Worm (Caenorhabditis elegans) whole organism, young adult: ENCODE results near the gene H43E16.1.

Experiments
- ama-1 ChIP-seq, 3 experiments: fragments of 150-350 bp in 1 of 3; sonication (generic microtip) in 2 of 3; optimal IDR thresholded peaks; 2 replicates each; lab custom pipeline; 2014 to 2018; ENCODE audit warnings: missing biosample characterization in 2 of 3, missing genetic modification characterization in 2 of 3, missing genetic modification reagents in 2 of 3
- lin-35 ChIP-seq, 3 experiments: fragments of 150-350 bp in 2 of 3; sonication (generic microtip) in 1 of 3; optimal IDR thresholded peaks; 2 replicates each; lab custom pipeline; 2014 to 2018; ENCODE audit warnings: missing biosample characterization in 3 of 3, missing genetic modification characterization in 3 of 3, missing genetic modification reagents in 3 of 3
- unc-62 ChIP-seq: fragments of 150-350 bp; optimal IDR thresholded peaks from 2 replicates; lab custom pipeline; 2014; ENCODE audit warnings: missing biosample characterization, missing genetic modification reagents, missing genetic modification characterization
- ztf-26 ChIP-seq: sonication (generic microtip); optimal IDR thresholded peaks from 2 replicates; lab custom pipeline; 2017; ENCODE audit warnings: missing genetic modification characterization, missing compliant biosample characterization

DNA sequence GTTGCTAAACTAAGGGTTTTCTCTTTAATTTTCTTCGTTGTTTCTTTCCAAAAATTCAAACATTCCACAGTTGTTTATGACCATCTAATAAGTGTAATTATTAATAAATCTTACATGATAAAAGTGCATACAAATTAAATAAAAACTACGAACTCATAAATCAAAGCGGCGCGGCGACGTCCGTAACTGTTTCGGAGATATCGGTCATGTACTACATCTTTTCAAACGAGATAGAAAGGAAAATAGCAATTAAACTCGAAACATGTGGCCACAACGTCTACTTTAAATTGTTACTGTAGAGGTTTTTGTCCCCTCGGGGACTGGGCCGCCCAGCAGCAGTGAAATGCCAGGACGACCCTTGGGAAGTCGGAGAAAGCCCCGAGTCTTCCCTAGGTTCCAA is 41.8 kb downstream of the H43E16.1 start:
- TF ChIP-seq unc-62 (no peak), ama-1 (optimal IDR thresholded peaks at IDR 0.05; lab: Kevin White, UChicago) (no peak), ama-1 (GFP tag; optimal IDR thresholded peaks at IDR 0.05; lab: Kevin White, UChicago) (no peak), lin-35 (GFP tag; optimal IDR thresholded peaks at IDR 0.05; lab: Kevin White, UChicago) (no peak), ztf-26 (tag; lab: Kevin White, UChicago) (no peak)
